Worm (Caenorhabditis elegans) whole organism, young adult: Measurements from ENCODE around the gene D1044.6.
A peak's percentile ranks its signal among the peaks of the same experiment; 100 is the strongest.

ENCODE experiments used
- B0019.2 ChIP-seq: fragments of 200-800 bp; sonication (Bioruptor generic); conservative IDR thresholded peaks from 2 replicates; pipeline ENCODE4 v1.3.6; 2022; ENCODE audit warnings: missing genetic modification reagents, missing genetic modification characterization, missing compliant biosample characterization
- B0035.1 ChIP-seq: sonication (generic microtip); optimal IDR thresholded peaks from 2 replicates; lab custom pipeline; 2016; ENCODE audit warnings: missing genetic modification characterization, mild to moderate bottlenecking, missing compliant biosample characterization, missing genotype, missing genetic modification reagents
- B0261.1 ChIP-seq: sonication (generic microtip); optimal IDR thresholded peaks from 2 replicates; lab custom pipeline; 2016; ENCODE audit warnings: mild to moderate bottlenecking, missing genetic modification characterization, moderate library complexity, missing compliant biosample characterization
- B0336.3 ChIP-seq: fragments of 200-800 bp; sonication (Bioruptor generic); IDR thresholded peaks from 2 replicates; pipeline ENCODE4 v1.3.6; 2022; ENCODE audit warnings: missing genetic modification characterization, missing compliant biosample characterization
- C06A6.2 ChIP-seq: fragments of 200-800 bp; sonication (Bioruptor generic); conservative IDR thresholded peaks from 2 replicates; pipeline ENCODE4 v1.3.6; 2022; ENCODE audit warnings: missing genetic modification characterization, missing compliant biosample characterization
- F10E7.11 ChIP-seq: sonication (generic microtip); optimal IDR thresholded peaks from 2 replicates; lab custom pipeline; 2017; ENCODE audit warnings: mild to moderate bottlenecking, missing genetic modification characterization, moderate library complexity, missing compliant biosample characterization
- F22D6.2 ChIP-seq: sonication (generic microtip); optimal IDR thresholded peaks from 2 replicates; lab custom pipeline; 2016; ENCODE audit warnings: mild to moderate bottlenecking, missing genetic modification characterization, missing compliant biosample characterization
- F39B2.1 ChIP-seq: fragments of 200-800 bp; sonication (Bioruptor generic); IDR thresholded peaks from 2 replicates; pipeline ENCODE4 v1.3.6; 2022; ENCODE audit warnings: missing genetic modification reagents, missing genetic modification characterization, missing compliant biosample characterization
- F49E8.2 ChIP-seq: sonication (generic microtip); optimal IDR thresholded peaks from 3 replicates; lab custom pipeline; 2017; ENCODE audit warnings: missing genetic modification characterization, mild to moderate bottlenecking, missing compliant biosample characterization, antibody characterized with exemption, moderate library complexity; ENCODE audit not compliant: insufficient read depth
- T26A5.8 ChIP-seq: sonication (generic microtip); optimal IDR thresholded peaks from 2 replicates; lab custom pipeline; 2016; ENCODE audit warnings: missing genetic modification characterization, missing compliant biosample characterization
- Y95B8A.8 ChIP-seq: fragments of 200-800 bp; sonication (Bioruptor generic); IDR thresholded peaks from 2 replicates; pipeline ENCODE4 v1.3.6; 2022; ENCODE audit warnings: missing genetic modification reagents, missing genetic modification characterization, missing compliant biosample characterization
- attf-5 ChIP-seq: fragments of 200-800 bp; sonication (Bioruptor generic); optimal IDR thresholded peaks from 2 replicates; lab custom pipeline; 2018; ENCODE audit warnings: mild to moderate bottlenecking, missing genetic modification characterization, missing compliant biosample characterization
- bed-2 ChIP-seq: fragments of 200-800 bp; sonication (Bioruptor generic); IDR thresholded peaks from 2 replicates; pipeline ENCODE4 v1.3.6; 2022; ENCODE audit warnings: missing genetic modification reagents, missing genetic modification characterization, missing compliant biosample characterization
- ccch-3 ChIP-seq: fragments of 200-800 bp; sonication (Bioruptor generic); optimal IDR thresholded peaks from 2 replicates; lab custom pipeline; 2018; ENCODE audit warnings: mild to moderate bottlenecking, missing genetic modification characterization, missing compliant biosample characterization
- cebp-1 ChIP-seq, 2 experiments: fragments of 200-800 bp in 1 of 2; sonication (Bioruptor generic) in 1 of 2; sonication (generic microtip) in 1 of 2; IDR thresholded peaks in 1 of 2; optimal IDR thresholded peaks in 1 of 2; 2 replicates each; pipeline versions ENCODE4 v1.3.6 to Lab custom; 2017 to 2022; ENCODE audit warnings: missing compliant biosample characterization in 2 of 2, missing genetic modification characterization in 2 of 2, mild to moderate bottlenecking in 1 of 2, missing genetic modification reagents in 1 of 2, moderate library complexity in 1 of 2
- ceh-91 ChIP-seq: fragments of 200-800 bp; sonication (Bioruptor generic); IDR thresholded peaks from 2 replicates; pipeline ENCODE4 v1.3.6; 2022; ENCODE audit warnings: missing genetic modification reagents, missing genetic modification characterization, missing compliant biosample characterization
- dox-1 ChIP-seq: fragments of 200-800 bp; sonication (Bioruptor generic); IDR thresholded peaks from 2 replicates; pipeline ENCODE4 v1.3.6; 2022; ENCODE audit warnings: missing genetic modification reagents, missing genetic modification characterization, missing compliant biosample characterization
- dpff-1 ChIP-seq: sonication (generic microtip); optimal IDR thresholded peaks from 2 replicates; lab custom pipeline; 2017; ENCODE audit warnings: mild to moderate bottlenecking, missing genetic modification characterization, missing compliant biosample characterization
- egl-18 ChIP-seq: fragments of 200-800 bp; sonication (Bioruptor generic); IDR thresholded peaks from 2 replicates; pipeline ENCODE4 v1.3.6; 2022; ENCODE audit warnings: missing genetic modification reagents, missing genetic modification characterization, missing compliant biosample characterization
- egrh-3 ChIP-seq: fragments of 200-800 bp; sonication (Bioruptor generic); IDR thresholded peaks from 2 replicates; pipeline ENCODE4 v1.3.6; 2022; ENCODE audit warnings: missing genetic modification reagents, missing genetic modification characterization, missing compliant biosample characterization
- fkh-3 ChIP-seq: sonication (generic microtip); optimal IDR thresholded peaks from 2 replicates; lab custom pipeline; 2016; ENCODE audit warnings: mild to moderate bottlenecking, missing genetic modification characterization, missing compliant biosample characterization
- gei-17 ChIP-seq: fragments of 200-800 bp; sonication (Bioruptor generic); optimal IDR thresholded peaks from 2 replicates; lab custom pipeline; 2018; ENCODE audit warnings: mild to moderate bottlenecking, missing genetic modification characterization, missing compliant biosample characterization
- him-1 ChIP-seq: sonication (generic microtip); optimal IDR thresholded peaks from 2 replicates; lab custom pipeline; 2016; ENCODE audit warnings: missing genotype, missing genetic modification reagents, missing genetic modification characterization, missing compliant biosample characterization
- hmg-1.2 ChIP-seq: fragments of 200-800 bp; sonication (Bioruptor generic); IDR thresholded peaks from 2 replicates; pipeline ENCODE4 v1.3.6; 2022; ENCODE audit warnings: missing genetic modification reagents, missing genetic modification characterization, missing compliant biosample characterization
- hmg-20 ChIP-seq: fragments of 200-800 bp; sonication (Bioruptor generic); IDR thresholded peaks from 2 replicates; pipeline ENCODE4 v1.3.6; 2022; ENCODE audit warnings: missing genetic modification reagents, missing genetic modification characterization, missing compliant biosample characterization
- hsf-1 ChIP-seq: fragments of 200-800 bp; sonication (Bioruptor generic); IDR thresholded peaks from 2 replicates; pipeline ENCODE4 v1.3.6; 2022; ENCODE audit warnings: missing genetic modification reagents, missing genetic modification characterization, missing compliant biosample characterization
- let-526 ChIP-seq: fragments of 200-800 bp; sonication (Bioruptor generic); IDR thresholded peaks from 2 replicates; pipeline ENCODE4 v1.3.6; 2022; ENCODE audit warnings: missing genetic modification reagents, missing genetic modification characterization, missing compliant biosample characterization
- lin-26 ChIP-seq: fragments of 200-800 bp; sonication (Bioruptor generic); IDR thresholded peaks from 2 replicates; pipeline ENCODE4 v1.3.6; 2022; ENCODE audit warnings: missing genetic modification reagents, missing genetic modification characterization, missing compliant biosample characterization
- lsl-1 ChIP-seq: fragments of 200-800 bp; sonication (Bioruptor generic); optimal IDR thresholded peaks from 2 replicates; lab custom pipeline; 2018; ENCODE audit warnings: mild to moderate bottlenecking, missing genetic modification characterization, moderate library complexity, missing compliant biosample characterization
- lsy-27 ChIP-seq: sonication (generic microtip); optimal IDR thresholded peaks from 2 replicates; lab custom pipeline; 2017; ENCODE audit warnings: missing genetic modification characterization, mild to moderate bottlenecking, missing compliant biosample characterization, antibody characterized with exemption, missing genotype, borderline replicate concordance; ENCODE audit not compliant: insufficient read depth
- madf-3 ChIP-seq: fragments of 200-800 bp; sonication (Bioruptor generic); IDR thresholded peaks from 2 replicates; pipeline ENCODE4 v1.3.6; 2022; ENCODE audit warnings: missing genetic modification reagents, missing genetic modification characterization, missing compliant biosample characterization
- madf-8 ChIP-seq: fragments of 200-800 bp; sonication (Bioruptor generic); conservative IDR thresholded peaks from 2 replicates; pipeline ENCODE4 v1.3.6; 2022; ENCODE audit warnings: missing genetic modification reagents, missing genetic modification characterization, missing compliant biosample characterization
- nfya-2 ChIP-seq: fragments of 200-800 bp; sonication (Bioruptor generic); IDR thresholded peaks from 2 replicates; pipeline ENCODE4 v1.3.6; 2022; ENCODE audit warnings: missing genetic modification reagents, missing genetic modification characterization, missing compliant biosample characterization
- nfyb-1 ChIP-seq: fragments of 200-800 bp; sonication (Bioruptor generic); IDR thresholded peaks from 2 replicates; pipeline ENCODE4 v1.3.6; 2022; ENCODE audit warnings: missing genetic modification reagents, missing genetic modification characterization, missing compliant biosample characterization
- nhr-179 ChIP-seq: sonication (generic microtip); optimal IDR thresholded peaks from 2 replicates; lab custom pipeline; 2016; ENCODE audit warnings: mild to moderate bottlenecking, missing genetic modification characterization, missing compliant biosample characterization
- nhr-80 ChIP-seq: sonication (generic microtip); optimal IDR thresholded peaks from 2 replicates; lab custom pipeline; 2016; ENCODE audit warnings: missing genetic modification characterization, missing compliant biosample characterization
- pha-4 ChIP-seq: fragments of 150-350 bp; sonication (generic microtip); optimal IDR thresholded peaks from 2 replicates; lab custom pipeline; 2014; ENCODE audit warnings: missing biosample characterization, missing genetic modification reagents, missing genetic modification characterization
- sdz-38 ChIP-seq: sonication (generic microtip); optimal IDR thresholded peaks from 2 replicates; lab custom pipeline; 2016; ENCODE audit warnings: missing genotype, missing genetic modification characterization, missing compliant biosample characterization
- sea-2 ChIP-seq: fragments of 200-800 bp; sonication (Bioruptor generic); IDR thresholded peaks from 2 replicates; pipeline ENCODE4 v1.3.6; 2022; ENCODE audit warnings: missing genetic modification characterization, missing compliant biosample characterization
- snpc-1.1 ChIP-seq: sonication (generic microtip); optimal IDR thresholded peaks from 2 replicates; lab custom pipeline; 2017; ENCODE audit warnings: missing genetic modification characterization, mild to moderate bottlenecking, missing compliant biosample characterization, antibody characterized with exemption, moderate library complexity, missing genotype, missing genetic modification reagents; ENCODE audit not compliant: insufficient read depth
- snpc-1.3 ChIP-seq: sonication (generic microtip); optimal IDR thresholded peaks from 2 replicates; lab custom pipeline; 2017; ENCODE audit warnings: missing genetic modification characterization, mild to moderate bottlenecking, missing compliant biosample characterization, antibody characterized with exemption, moderate library complexity, missing genotype, missing genetic modification reagents; ENCODE audit not compliant: insufficient read depth
- tlf-1 ChIP-seq: fragments of 200-800 bp; sonication (Bioruptor generic); optimal IDR thresholded peaks from 2 replicates; lab custom pipeline; 2018; ENCODE audit warnings: mild to moderate bottlenecking, missing genetic modification characterization, missing compliant biosample characterization
- zfh-2 ChIP-seq: fragments of 200-800 bp; sonication (Bioruptor generic); conservative IDR thresholded peaks from 2 replicates; pipeline ENCODE4 v1.3.6; 2022; ENCODE audit warnings: missing genetic modification reagents, missing genetic modification characterization, missing compliant biosample characterization
- ztf-18 ChIP-seq: sonication (generic microtip); optimal IDR thresholded peaks from 2 replicates; lab custom pipeline; 2016; ENCODE audit warnings: missing genotype, mild to moderate bottlenecking, missing genetic modification characterization, missing compliant biosample characterization
- ztf-22 ChIP-seq: fragments of 200-800 bp; sonication (Bioruptor generic); optimal IDR thresholded peaks from 2 replicates; lab custom pipeline; 2018; ENCODE audit warnings: mild to moderate bottlenecking, missing genetic modification characterization, moderate library complexity, missing compliant biosample characterization
- ztf-25 ChIP-seq: fragments of 200-800 bp; sonication (Bioruptor generic); IDR thresholded peaks from 2 replicates; pipeline ENCODE4 v1.3.6; 2022; ENCODE audit warnings: missing genetic modification reagents, missing genetic modification characterization, missing compliant biosample characterization
- ztf-26 ChIP-seq: sonication (generic microtip); optimal IDR thresholded peaks from 2 replicates; lab custom pipeline; 2017; ENCODE audit warnings: missing genetic modification characterization, missing compliant biosample characterization
- ztf-6 ChIP-seq: fragments of 200-800 bp; sonication (Bioruptor generic); IDR thresholded peaks from 2 replicates; pipeline ENCODE4 v1.3.6; 2022; ENCODE audit warnings: missing genetic modification reagents, missing genetic modification characterization, missing compliant biosample characterization

Gene D1044.6

DNA sequence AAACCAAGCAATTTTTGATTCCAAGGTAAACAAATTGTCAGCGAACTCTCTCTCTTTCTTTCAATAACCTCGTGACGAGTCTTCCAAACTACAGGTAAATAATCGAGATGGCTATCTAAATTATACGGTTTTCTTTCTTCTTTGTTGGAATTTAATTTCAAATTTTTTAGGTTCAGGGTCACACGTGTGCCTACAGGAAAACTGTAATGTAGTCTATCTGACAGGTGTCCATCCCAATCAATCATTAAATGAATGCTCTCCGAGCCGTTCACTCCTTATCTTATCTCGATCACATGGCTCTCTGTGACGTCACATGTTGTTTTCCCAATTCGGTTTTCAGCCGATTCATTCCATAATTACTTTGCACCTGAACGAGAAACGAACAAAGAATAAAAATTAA lies 10.1 kb upstream of the D1044.6 start (continued):
- no peak for TF ChIP-seq lsy-27 (tag; lab: Kevin White, UChicago)
- no peak for TF ChIP-seq nfya-2 (GFP tag; lab: Robert Waterston, UW)
- no peak for TF ChIP-seq C06A6.2 (GFP tag; lab: Robert Waterston, UW)
- no peak for TF ChIP-seq zfh-2 (GFP tag; lab: Robert Waterston, UW)
- no peak for TF ChIP-seq nhr-179
- no peak for TF ChIP-seq sdz-38
- no peak for TF ChIP-seq ztf-18 (tag; lab: Kevin White, UChicago)
- no peak for TF ChIP-seq him-1 (tag; lab: Kevin White, UChicago)
- TF ChIP-seq B0035.1 (tag; lab: Kevin White, UChicago), result no peak
- no peak for TF ChIP-seq sea-2
- TF ChIP-seq tlf-1, result peak; percentile 48
- no peak for TF ChIP-seq gei-17
- TF ChIP-seq F10E7.11, result no peak
- no peak for TF ChIP-seq lin-26 (GFP tag; lab: Robert Waterston, UW)
- 0 out of 2 replicates have a peak, but pooled peaks have one; percentile 53 for TF ChIP-seq Y95B8A.8 (GFP tag; lab: Robert Waterston, UW)
- 0 out of 2 replicates have a peak, but pooled peaks have one; percentile 48 for TF ChIP-seq let-526 (GFP tag; lab: Robert Waterston, UW)
- no peak for TF ChIP-seq egl-18 (GFP tag; lab: Robert Waterston, UW)
- TF ChIP-seq snpc-1.3 (tag; lab: Kevin White, UChicago), result no peak
- TF ChIP-seq F22D6.2 (tag; lab: Kevin White, UChicago), result no peak
- no peak for TF ChIP-seq ztf-26 (tag; lab: Kevin White, UChicago)
- TF ChIP-seq hmg-1.2 (GFP tag; lab: Robert Waterston, UW), result no peak
- TF ChIP-seq F49E8.2, result no peak
- TF ChIP-seq madf-3, result no peak
- no peak for TF ChIP-seq B0019.2 (GFP tag; lab: Robert Waterston, UW)
- TF ChIP-seq ccch-3 (GFP tag; lab: Kevin White, UChicago), result no peak
- TF ChIP-seq ztf-25 (GFP tag; lab: Robert Waterston, UW), result no peak
- TF ChIP-seq madf-8, result no peak
- no peak for TF ChIP-seq fkh-3 (tag; lab: Kevin White, UChicago)
- TF ChIP-seq B0336.3 (GFP tag; lab: Robert Waterston, UW), result peak; percentile 54
- no peak for TF ChIP-seq snpc-1.1 (tag; lab: Kevin White, UChicago)
- peak; percentile 79 for TF ChIP-seq nfyb-1 (GFP tag; lab: Robert Waterston, UW)
- peak; percentile 76 for TF ChIP-seq pha-4 (tag; lab: Kevin White, UChicago)
- TF ChIP-seq lsl-1 (GFP tag; lab: Kevin White, UChicago), result no peak
- no peak for TF ChIP-seq hsf-1 (GFP tag; lab: Robert Waterston, UW)
- TF ChIP-seq attf-5 (GFP tag; lab: Kevin White, UChicago), result peak; percentile 45
- TF ChIP-seq dox-1 (GFP tag; lab: Robert Waterston, UW), result no peak
- TF ChIP-seq dpff-1 (tag; lab: Kevin White, UChicago), result no peak
- no peak for TF ChIP-seq ztf-6
- no peak for TF ChIP-seq F39B2.1
- TF ChIP-seq ztf-22, result peak; percentile 44
- TF ChIP-seq B0261.1 (tag; lab: Kevin White, UChicago), result no peak
- no peak for TF ChIP-seq egrh-3
- TF ChIP-seq nhr-80 (tag; lab: Kevin White, UChicago), result peak; percentile 78
- TF ChIP-seq hmg-20 (GFP tag; lab: Robert Waterston, UW), result no peak
- TF ChIP-seq cebp-1 (GFP tag; IDR thresholded peaks at IDR 0.05; lab: Robert Waterston, UW), result 0 out of 2 replicates have a peak, but pooled peaks have one; percentile 17
- TF ChIP-seq cebp-1 (tag; optimal IDR thresholded peaks at IDR 0.05; lab: Kevin White, UChicago), result peak; percentile 64
- TF ChIP-seq ceh-91, result no peak
- TF ChIP-seq T26A5.8, result no peak
- no peak for TF ChIP-seq bed-2 (GFP tag; lab: Robert Waterston, UW)
